Worm (Caenorhabditis elegans) whole organism, L1 larva: ENCODE data around the gene K04F1.9.

Experiments
- aha-1 ChIP-seq: fragments of 150-350 bp; optimal IDR thresholded peaks from 2 replicates; lab custom pipeline; 2014; ENCODE audit warnings: missing biosample characterization, missing genetic modification characterization
- aly-2 ChIP-seq: fragments of 150-350 bp; optimal IDR thresholded peaks from 2 replicates; lab custom pipeline; 2014; ENCODE audit warnings: missing biosample characterization, missing genetic modification characterization
- ceh-8 ChIP-seq: fragments of 200-800 bp; sonication (Bioruptor generic); optimal IDR thresholded peaks from 2 replicates; lab custom pipeline; 2018; ENCODE audit warnings: mild to moderate bottlenecking, missing genetic modification characterization, moderate library complexity, missing compliant biosample characterization
- ceh-90 ChIP-seq: sonication (generic microtip); optimal IDR thresholded peaks from 2 replicates; lab custom pipeline; 2016; ENCODE audit warnings: missing genetic modification characterization, missing compliant biosample characterization
- ces-1 ChIP-seq: fragments of 150-350 bp; optimal IDR thresholded peaks from 2 replicates; lab custom pipeline; 2014; ENCODE audit warnings: missing biosample characterization, missing genetic modification reagents, missing genetic modification characterization
- efl-1 ChIP-seq, 4 experiments: fragments of 150-350 bp; optimal IDR thresholded peaks in 3 of 4; peaks in 1 of 4; 1 replicate in 1 of 4; 2 replicates in 3 of 4; lab custom pipeline; 2014; ENCODE audit warnings: missing biosample characterization in 2 of 4, missing genetic modification characterization in 2 of 4, missing genetic modification reagents in 2 of 4
- egl-13 ChIP-seq: sonication (generic microtip); optimal IDR thresholded peaks from 2 replicates; lab custom pipeline; 2016; ENCODE audit warnings: missing genotype, missing genetic modification reagents, missing genetic modification characterization, missing compliant biosample characterization
- elt-2 ChIP-seq: sonication (generic microtip); optimal IDR thresholded peaks from 2 replicates; lab custom pipeline; 2016; ENCODE audit warnings: missing genetic modification characterization, mild to moderate bottlenecking, inconsistent platforms, missing compliant biosample characterization, missing genetic modification reagents
- ets-5 ChIP-seq: fragments of 200-800 bp; sonication (Bioruptor generic); IDR thresholded peaks from 2 replicates; pipeline ENCODE4 v1.3.6; 2022; ENCODE audit warnings: missing genetic modification characterization, missing compliant biosample characterization
- fkh-10 ChIP-seq: sonication (generic microtip); optimal IDR thresholded peaks from 2 replicates; lab custom pipeline; 2017; ENCODE audit warnings: missing biosample characterization, missing genetic modification reagents, missing genetic modification characterization
- fkh-4 ChIP-seq: sonication (generic microtip); optimal IDR thresholded peaks from 2 replicates; lab custom pipeline; 2016; ENCODE audit warnings: missing compliant biosample characterization, missing genetic modification characterization, borderline replicate concordance
- fkh-8 ChIP-seq: sonication (generic microtip); optimal IDR thresholded peaks from 2 replicates; lab custom pipeline; 2016; ENCODE audit warnings: mild to moderate bottlenecking, missing genetic modification characterization, missing compliant biosample characterization
- fos-1 ChIP-seq: fragments of 150-350 bp; optimal IDR thresholded peaks from 2 replicates; lab custom pipeline; 2014; ENCODE audit warnings: missing biosample characterization, missing genetic modification characterization
- hlh-17 ChIP-seq: fragments of 200-800 bp; sonication (Bioruptor generic); optimal IDR thresholded peaks from 2 replicates; lab custom pipeline; 2018; ENCODE audit warnings: missing genetic modification characterization, mild to moderate bottlenecking, missing compliant biosample characterization, moderate library complexity, borderline replicate concordance
- hlh-4 ChIP-seq: sonication (generic microtip); optimal IDR thresholded peaks from 2 replicates; lab custom pipeline; 2016; ENCODE audit warnings: mild to moderate bottlenecking, missing genetic modification characterization, missing compliant biosample characterization
- irx-1 ChIP-seq: sonication (generic microtip); optimal IDR thresholded peaks from 2 replicates; lab custom pipeline; 2016; ENCODE audit warnings: missing genetic modification characterization, missing compliant biosample characterization
- isw-1 ChIP-seq: fragments of 200-800 bp; sonication (Bioruptor generic); IDR thresholded peaks from 2 replicates; pipeline ENCODE4 v1.3.6; 2022; ENCODE audit warnings: missing genetic modification characterization, missing compliant biosample characterization
- lin-15B ChIP-seq: fragments of 150-350 bp; sonication (generic microtip); optimal IDR thresholded peaks from 3 replicates; lab custom pipeline; 2014; ENCODE audit warnings: missing biosample characterization, missing genetic modification characterization
- lin-35 ChIP-seq, 2 experiments: fragments of 150-350 bp; optimal IDR thresholded peaks; 2 replicates each; lab custom pipeline; 2014; ENCODE audit warnings: missing biosample characterization in 2 of 2, missing genetic modification characterization in 2 of 2, missing genetic modification reagents in 2 of 2
- lin-39 ChIP-seq: fragments of 150-350 bp; optimal IDR thresholded peaks from 2 replicates; lab custom pipeline; 2014; ENCODE audit warnings: missing biosample characterization, missing genetic modification reagents, missing genetic modification characterization
- lir-3 ChIP-seq: sonication (generic microtip); optimal IDR thresholded peaks from 2 replicates; lab custom pipeline; 2016; ENCODE audit warnings: mild to moderate bottlenecking, missing genetic modification characterization, moderate library complexity, missing compliant biosample characterization; ENCODE audit not compliant: poor library complexity
- lsy-2 ChIP-seq, 2 experiments: fragments of 150-350 bp; optimal IDR thresholded peaks; 2 replicates each; lab custom pipeline; 2014; ENCODE audit warnings: missing biosample characterization in 2 of 2, missing genetic modification characterization in 2 of 2
- mep-1 ChIP-seq: fragments of 150-350 bp; optimal IDR thresholded peaks from 2 replicates; lab custom pipeline; 2014; ENCODE audit warnings: missing biosample characterization, missing genetic modification characterization
- nhr-12 ChIP-seq: sonication (generic microtip); optimal IDR thresholded peaks from 2 replicates; lab custom pipeline; 2017; ENCODE audit warnings: missing biosample characterization, missing genetic modification characterization
- nhr-20 ChIP-seq: sonication (generic microtip); optimal IDR thresholded peaks from 2 replicates; lab custom pipeline; 2016; ENCODE audit warnings: mild to moderate bottlenecking, missing genetic modification characterization, missing compliant biosample characterization
- nhr-237 ChIP-seq: fragments of 150-350 bp; optimal IDR thresholded peaks from 2 replicates; lab custom pipeline; 2014; ENCODE audit warnings: missing biosample characterization, missing genetic modification characterization
- nhr-47 ChIP-seq: sonication (generic microtip); optimal IDR thresholded peaks from 2 replicates; lab custom pipeline; 2016; ENCODE audit warnings: mild to moderate bottlenecking, missing genetic modification characterization, moderate library complexity, missing compliant biosample characterization
- nhr-71 ChIP-seq: sonication (generic microtip); optimal IDR thresholded peaks from 2 replicates; lab custom pipeline; 2016; ENCODE audit warnings: mild to moderate bottlenecking, missing genetic modification characterization, moderate library complexity, missing compliant biosample characterization
- nhr-84 ChIP-seq: sonication (generic microtip); optimal IDR thresholded peaks from 2 replicates; lab custom pipeline; 2017; ENCODE audit warnings: missing biosample characterization, missing genetic modification characterization
- nhr-85 ChIP-seq: sonication (generic microtip); peaks from one replicate; lab custom pipeline; 2016; ENCODE audit warnings: missing genetic modification characterization, inconsistent platforms, missing compliant biosample characterization
- nhr-90 ChIP-seq: sonication (generic microtip); optimal IDR thresholded peaks from 2 replicates; lab custom pipeline; 2016; ENCODE audit warnings: mild to moderate bottlenecking, missing genetic modification characterization, missing compliant biosample characterization; ENCODE audit not compliant: poor library complexity
- skn-1 ChIP-seq: fragments of 150-350 bp; optimal IDR thresholded peaks from 2 replicates; lab custom pipeline; 2014; ENCODE audit warnings: missing biosample characterization, missing genetic modification characterization
- snpc-4 ChIP-seq: fragments of 150-350 bp; optimal IDR thresholded peaks from 2 replicates; lab custom pipeline; 2014; ENCODE audit warnings: missing biosample characterization, missing genetic modification characterization
- sox-4 ChIP-seq: sonication (generic microtip); optimal IDR thresholded peaks from 2 replicates; lab custom pipeline; 2016; ENCODE audit warnings: missing genetic modification characterization, missing compliant biosample characterization
- tbx-2 ChIP-seq: sonication (generic microtip); optimal IDR thresholded peaks from 2 replicates; lab custom pipeline; 2016; ENCODE audit warnings: missing genetic modification characterization, missing compliant biosample characterization
- unc-130 ChIP-seq: fragments of 150-350 bp; optimal IDR thresholded peaks from 2 replicates; lab custom pipeline; 2017; ENCODE audit warnings: missing biosample characterization, missing genetic modification characterization, inconsistent platforms
- unc-30 ChIP-seq: sonication (generic microtip); optimal IDR thresholded peaks from 2 replicates; lab custom pipeline; 2017; ENCODE audit warnings: missing biosample characterization, missing genetic modification characterization
- unc-86 ChIP-seq: sonication (generic microtip); optimal IDR thresholded peaks from 2 replicates; lab custom pipeline; 2016; ENCODE audit warnings: missing genetic modification characterization, missing compliant biosample characterization
- unc-98 ChIP-seq: fragments of 200-800 bp; sonication (Bioruptor generic); IDR thresholded peaks from 2 replicates; pipeline ENCODE4 v1.3.6; 2022; ENCODE audit warnings: missing genetic modification characterization, missing compliant biosample characterization
- vab-15 ChIP-seq: sonication (generic microtip); optimal IDR thresholded peaks from 2 replicates; lab custom pipeline; 2017; ENCODE audit warnings: missing genotype, mild to moderate bottlenecking, missing genetic modification characterization, missing compliant biosample characterization
- xbp-1 ChIP-seq: sonication (generic microtip); optimal IDR thresholded peaks from 2 replicates; lab custom pipeline; 2016; ENCODE audit warnings: missing genetic modification characterization, missing compliant biosample characterization
- zag-1 ChIP-seq: fragments of 150-350 bp; optimal IDR thresholded peaks from 2 replicates; lab custom pipeline; 2014; ENCODE audit warnings: missing biosample characterization, missing genetic modification characterization
- zip-4 ChIP-seq: fragments of 200-800 bp; sonication (Bioruptor generic); optimal IDR thresholded peaks from 2 replicates; lab custom pipeline; 2018; ENCODE audit warnings: mild to moderate bottlenecking, missing genetic modification characterization, moderate library complexity, missing compliant biosample characterization
- ztf-4 ChIP-seq: fragments of 150-350 bp; optimal IDR thresholded peaks from 2 replicates; lab custom pipeline; 2014; ENCODE audit warnings: missing biosample characterization, missing genetic modification characterization

Gene K04F1.9

DNA sequence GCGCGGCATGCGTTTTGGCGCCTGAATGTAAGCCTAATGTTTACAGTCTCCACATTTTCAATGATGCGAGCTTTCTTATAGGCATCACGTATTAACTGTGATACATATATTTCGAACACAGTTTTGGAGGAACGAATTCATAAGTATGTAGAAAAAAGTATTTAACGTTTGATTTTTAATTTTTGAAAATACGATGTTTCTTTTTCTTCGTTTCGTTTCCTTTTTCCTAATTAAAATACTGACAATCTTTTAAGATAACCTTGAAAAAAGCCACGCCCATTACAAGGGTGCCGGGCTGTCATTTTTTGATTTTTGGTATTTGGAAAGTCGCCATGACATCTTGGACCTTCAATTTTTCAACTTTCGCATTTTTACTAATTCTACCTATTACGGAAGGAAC lies at the start of gene K04F1.9:
TSS of gene K04F1.9 (plus strand) at position 301 of the 400 bp plus-strand sequence.
- TF ChIP-seq unc-130 (tag; lab: Kevin White, UChicago) (no peak), egl-13 (no peak), lin-15B (tag; lab: Kevin White, UChicago) (no peak), fkh-8 (no peak), ets-5 (GFP tag; lab: Robert Waterston, UW) (no peak), ztf-4 (tag; lab: Kevin White, UChicago) (no peak), unc-30 (tag; lab: Kevin White, UChicago) (no peak), aly-2 (tag; lab: Kevin White, UChicago) (no peak)

- TF ChIP-seq aly-2 (tag; lab: Kevin White, UChicago), result no peak
- no peak for TF ChIP-seq elt-2
- TF ChIP-seq nhr-12 (tag; lab: Kevin White, UChicago), result no peak
- no peak for TF ChIP-seq nhr-90 (tag; lab: Kevin White, UChicago)
- TF ChIP-seq ceh-90, result no peak
- no peak for TF ChIP-seq nhr-47 (tag; lab: Kevin White, UChicago)
- TF ChIP-seq nhr-85, result no peak
- TF ChIP-seq fkh-4 (tag; lab: Kevin White, UChicago), result no peak
- TF ChIP-seq aha-1 (tag; lab: Kevin White, UChicago), result no peak
- TF ChIP-seq mep-1 (tag; lab: Kevin White, UChicago), result no peak
- no peak for TF ChIP-seq vab-15 (tag; lab: Kevin White, UChicago)
- TF ChIP-seq fkh-8, result no peak
- TF ChIP-seq, all 84 proteins: peak for 0
These were observed 46.3 kb upstream of the K04F1.9 start, which contains the start of gene nhr-179 for ce11 chrV:1618760-1619159. nhr-179 (minus strand) TSS chrV:1618860.

DNA sequence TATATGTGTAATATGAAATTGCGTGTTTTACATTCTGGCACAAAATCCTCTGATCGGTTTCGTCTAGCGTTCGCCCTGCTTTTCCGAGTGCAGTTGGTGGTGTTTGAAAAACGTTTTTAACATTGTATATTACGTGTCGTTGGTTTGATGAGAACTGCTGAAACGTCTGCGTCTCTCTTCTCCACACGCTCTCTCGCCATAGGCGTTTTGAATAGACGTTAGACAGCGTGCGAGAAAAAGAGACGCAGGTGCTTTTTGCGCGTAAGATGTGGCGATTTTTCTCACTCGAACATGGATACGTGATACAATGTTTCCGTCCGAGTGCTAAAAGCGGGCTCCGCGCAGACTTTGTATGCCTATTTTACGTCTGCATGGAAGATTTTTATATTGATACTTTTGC lies 44.5 kb upstream of the K04F1.9 start:
- TF ChIP-seq zag-1 (no peak), snpc-4 (tag; lab: Kevin White, UChicago) (no peak), mep-1 (tag; lab: Kevin White, UChicago) (no peak), hlh-17 (no peak), aha-1 (tag; lab: Kevin White, UChicago) (no peak), irx-1 (tag; lab: Kevin White, UChicago) (no peak), ces-1 (no peak), egl-13 (no peak), unc-86 (tag; lab: Kevin White, UChicago) (no peak), tbx-2 (tag; lab: Kevin White, UChicago) (no peak)
- TF ChIP-seq, all 84 proteins: peak for 0

DNA sequence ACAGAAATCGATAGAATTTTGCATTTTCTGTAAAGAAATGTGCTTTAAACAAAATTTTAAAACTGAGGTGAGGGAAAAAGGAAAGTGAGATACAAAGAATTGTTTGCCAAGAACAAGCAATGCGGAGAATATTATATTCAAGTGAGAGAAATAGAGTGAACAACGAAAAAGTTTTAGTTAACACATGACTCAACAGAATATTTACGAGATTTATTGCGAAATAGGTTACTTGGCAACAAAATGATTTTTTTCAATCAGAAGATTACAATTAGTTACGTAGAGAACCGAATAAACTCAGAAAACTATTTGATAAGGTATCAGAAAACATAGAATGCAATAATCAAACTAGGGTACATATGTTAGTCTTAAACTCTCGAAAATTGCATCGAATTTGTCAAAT lies 43.5 kb upstream of the K04F1.9 start, which contains the start of gene nhr-117:
TSS of gene nhr-117 (minus strand) at position 27 of the 400 bp plus-strand sequence.
- no peak for TF ChIP-seq hlh-4
- TF ChIP-seq nhr-20, result peak; percentile 2
- no peak for TF ChIP-seq ceh-8 (GFP tag; lab: Kevin White, UChicago)
- TF ChIP-seq irx-1 (tag; lab: Kevin White, UChicago), result no peak
- no peak for TF ChIP-seq sox-4 (tag; lab: Kevin White, UChicago)
- peak in 1 of 2 experiments; percentile 1 for TF ChIP-seq lsy-2 (tag; optimal IDR thresholded peaks at IDR 0.05; lab: Kevin White, UChicago)
- TF ChIP-seq efl-1 (optimal IDR thresholded peaks at IDR 0.05; lab: Kevin White, UChicago), result no peak
- peak in 1 of 2 experiments; percentile 81 for TF ChIP-seq efl-1 (GFP tag; optimal IDR thresholded peaks at IDR 0.05 in 1 of 2; lab: Kevin White, UChicago)
- TF ChIP-seq lin-35 (GFP tag; optimal IDR thresholded peaks at IDR 0.05; lab: Kevin White, UChicago), result peak in 1 of 2 experiments; percentile 14
- TF ChIP-seq unc-98 (GFP tag; lab: Robert Waterston, UW), result no peak
- TF ChIP-seq xbp-1 (tag; lab: Kevin White, UChicago), result no peak
- TF ChIP-seq zip-4 (GFP tag; lab: Kevin White, UChicago), result peak; percentile 67
- TF ChIP-seq isw-1 (GFP tag; lab: Robert Waterston, UW), result no peak
- no peak for TF ChIP-seq nhr-237 (tag; lab: Kevin White, UChicago)
- TF ChIP-seq skn-1 (tag; lab: Kevin White, UChicago), result peak; percentile 40
- no peak for TF ChIP-seq fkh-10 (GFP tag; lab: Kevin White, UChicago)
- TF ChIP-seq fos-1, result no peak
- TF ChIP-seq lin-15B (tag; lab: Kevin White, UChicago), result no peak
- TF ChIP-seq nhr-90 (tag; lab: Kevin White, UChicago), result no peak
- peak; percentile 27 for TF ChIP-seq nhr-71 (tag; lab: Kevin White, UChicago)
- TF ChIP-seq lin-39 (tag; lab: Kevin White, UChicago), result no peak
- no peak for TF ChIP-seq nhr-84 (tag; lab: Kevin White, UChicago)
- TF ChIP-seq lir-3 (tag; lab: Kevin White, UChicago), result no peak
